Fruit fly (Drosophila melanogaster) whole organism, embryonic: ENCODE measurements around the gene Ube3a.
A peak's percentile ranks its signal among the peaks of the same experiment; 100 is the strongest.

Experiments used
- Atf3 ChIP-seq: fragments of 200-800 bp; sonication (Bioruptor generic); optimal IDR thresholded peaks from 3 replicates; lab custom pipeline; 2016; ENCODE audit warnings: missing biosample characterization, missing genetic modification characterization
- CG10267 ChIP-seq: fragments of 200-800 bp; sonication (Bioruptor generic); optimal IDR thresholded peaks from 2 replicates; lab custom pipeline; 2018; ENCODE audit warnings: missing biosample characterization, mild to moderate bottlenecking, missing genetic modification characterization, moderate library complexity
- CG10274 ChIP-seq: fragments of 200-800 bp; sonication (Bioruptor generic); optimal IDR thresholded peaks from 3 replicates; lab custom pipeline; 2017; ENCODE audit warnings: missing biosample characterization, mild to moderate bottlenecking, missing genetic modification characterization
- CG10543 ChIP-seq: fragments of 200-800 bp; sonication (Bioruptor generic); optimal IDR thresholded peaks from 3 replicates; lab custom pipeline; 2017; ENCODE audit warnings: missing biosample characterization, mild to moderate bottlenecking, missing genetic modification characterization, moderate library complexity
- CG11560 ChIP-seq: fragments of 200-800 bp; sonication (Bioruptor generic); IDR thresholded peaks from 3 replicates; pipeline ENCODE4 v1.3.6; 2022; ENCODE audit warnings: missing biosample characterization, missing genetic modification characterization
- CG12104 ChIP-seq: fragments of 200-800 bp; sonication (Bioruptor generic); optimal IDR thresholded peaks from 3 replicates; lab custom pipeline; 2016; ENCODE audit warnings: missing biosample characterization, missing genetic modification characterization
- CG12219 ChIP-seq: fragments of 200-800 bp; sonication (Bioruptor generic); optimal IDR thresholded peaks from 3 replicates; lab custom pipeline; 2018; ENCODE audit warnings: missing biosample characterization, mild to moderate bottlenecking, missing genetic modification characterization
- CG14014 ChIP-seq: fragments of 200-800 bp; sonication (Bioruptor generic); IDR thresholded peaks from 2 replicates; pipeline ENCODE4 v1.3.6; 2022; ENCODE audit warnings: missing biosample characterization, missing genetic modification characterization
- CG17568 ChIP-seq: fragments of 200-800 bp; sonication (Bioruptor generic); optimal IDR thresholded peaks from 2 replicates; lab custom pipeline; 2018; ENCODE audit warnings: missing biosample characterization, mild to moderate bottlenecking, missing genetic modification characterization, moderate library complexity
- CG17912 ChIP-seq: fragments of 200-800 bp; sonication (Bioruptor generic); optimal IDR thresholded peaks from 2 replicates; lab custom pipeline; 2018; ENCODE audit warnings: missing biosample characterization, mild to moderate bottlenecking, missing genetic modification characterization
- CG1832 ChIP-seq: fragments of 200-800 bp; sonication (Bioruptor generic); optimal IDR thresholded peaks from 2 replicates; lab custom pipeline; 2017; ENCODE audit warnings: missing biosample characterization, mild to moderate bottlenecking, missing genetic modification characterization, inconsistent platforms
- CG30431 ChIP-seq: fragments of 200-800 bp; sonication (Bioruptor generic); optimal IDR thresholded peaks from 2 replicates; lab custom pipeline; 2017; ENCODE audit warnings: missing biosample characterization, missing genetic modification characterization
- CG31388 ChIP-seq: fragments of 200-800 bp; sonication (Bioruptor generic); optimal IDR thresholded peaks from 2 replicates; lab custom pipeline; 2016; ENCODE audit warnings: missing biosample characterization, missing genetic modification characterization
- CG32532 ChIP-seq: fragments of 200-800 bp; sonication (Bioruptor generic); IDR thresholded peaks from 2 replicates; pipeline ENCODE4 v1.3.6; 2022; ENCODE audit warnings: missing biosample characterization, missing genetic modification characterization
- CG3281 ChIP-seq: fragments of 200-800 bp; sonication (Bioruptor generic); optimal IDR thresholded peaks from 3 replicates; lab custom pipeline; 2017; ENCODE audit warnings: missing biosample characterization, mild to moderate bottlenecking, missing genetic modification characterization
- CG9215 ChIP-seq: fragments of 200-800 bp; sonication (Bioruptor generic); IDR thresholded peaks from 2 replicates; pipeline ENCODE4 v1.3.6; 2022; ENCODE audit warnings: missing biosample characterization, missing genetic modification characterization
- CTCF ChIP-seq: fragments of 200-800 bp; sonication (Bioruptor generic); optimal IDR thresholded peaks from 2 replicates; lab custom pipeline; 2017; ENCODE audit warnings: missing biosample characterization, mild to moderate bottlenecking, missing genetic modification characterization, moderate library complexity
- D19A ChIP-seq: fragments of 200-800 bp; optimal IDR thresholded peaks from 3 replicates; lab custom pipeline; 2019; ENCODE audit warnings: missing biosample characterization, mild to moderate bottlenecking, missing genetic modification characterization, moderate library complexity
- Dfd ChIP-seq, 2 experiments: fragments of >200 bp; optimal IDR thresholded peaks; 2 replicates each; lab custom pipeline; 2017; ENCODE audit warnings: missing biosample characterization in 2 of 2, missing genetic modification characterization in 2 of 2
- Dp ChIP-seq: fragments of 200-800 bp; sonication (Bioruptor generic); optimal IDR thresholded peaks from 2 replicates; lab custom pipeline; 2018; ENCODE audit warnings: missing biosample characterization, mild to moderate bottlenecking, missing genetic modification characterization, moderate library complexity
- E2f1 ChIP-seq: fragments of 200-800 bp; sonication (Bioruptor generic); IDR thresholded peaks from 2 replicates; pipeline ENCODE4 v1.3.6; 2022; ENCODE audit warnings: missing biosample characterization, missing genetic modification characterization
- Ets65A ChIP-seq: fragments of 200-800 bp; sonication (Bioruptor generic); peaks from one replicate; lab custom pipeline; 2016; ENCODE audit warnings: missing biosample characterization, missing genetic modification characterization
- Ets97D ChIP-seq: fragments of 200-800 bp; sonication (Bioruptor generic); optimal IDR thresholded peaks from 3 replicates; lab custom pipeline; 2016; ENCODE audit warnings: missing biosample characterization, missing genetic modification characterization
- Gsc ChIP-seq: fragments of 200-800 bp; sonication (Bioruptor generic); IDR thresholded peaks from 2 replicates; pipeline ENCODE4 v1.3.6; 2022; ENCODE audit warnings: missing biosample characterization, missing genetic modification characterization
- HLH3B ChIP-seq: fragments of 200-800 bp; sonication (Bioruptor generic); IDR thresholded peaks from 2 replicates; pipeline ENCODE4 v1.3.6; 2022; ENCODE audit warnings: missing biosample characterization, missing genetic modification characterization
- Hand ChIP-seq: fragments of 200-800 bp; sonication (Bioruptor generic); optimal IDR thresholded peaks from 2 replicates; lab custom pipeline; 2017; ENCODE audit warnings: mild to moderate bottlenecking, missing biosample characterization, missing genetic modification reagents, missing genetic modification characterization
- Hr3 ChIP-seq: fragments of 200-800 bp; sonication (Bioruptor generic); optimal IDR thresholded peaks from 3 replicates; lab custom pipeline; 2016; ENCODE audit warnings: missing biosample characterization, missing genetic modification characterization
- Hr51 ChIP-seq, 2 experiments: fragments of 200-800 bp; sonication (Bioruptor generic); optimal IDR thresholded peaks; 2 replicates in 1 of 2; 3 replicates in 1 of 2; lab custom pipeline; 2016 to 2018; ENCODE audit warnings: missing biosample characterization in 2 of 2, missing genetic modification characterization in 2 of 2, mild to moderate bottlenecking in 1 of 2, moderate library complexity in 1 of 2
- Jarid2 ChIP-seq: fragments of 200-800 bp; sonication (Bioruptor generic); optimal IDR thresholded peaks from 3 replicates; lab custom pipeline; 2017; ENCODE audit warnings: mild to moderate bottlenecking, missing biosample characterization, missing genetic modification reagents, missing genetic modification characterization
- Lhr ChIP-seq: fragments of 200-800 bp; sonication (Bioruptor generic); optimal IDR thresholded peaks from 3 replicates; lab custom pipeline; 2017; ENCODE audit warnings: mild to moderate bottlenecking, missing biosample characterization, missing genetic modification reagents, missing genetic modification characterization
- MBD-R2 ChIP-seq: fragments of 200-800 bp; sonication (Bioruptor generic); IDR thresholded peaks from 2 replicates; pipeline ENCODE4 v1.3.6; 2022; ENCODE audit warnings: missing biosample characterization, missing genetic modification characterization
- NFAT ChIP-seq: fragments of 200-800 bp; sonication (Bioruptor generic); IDR thresholded peaks from 2 replicates; pipeline ENCODE4 v1.3.6; 2022; ENCODE audit warnings: missing biosample characterization, missing genetic modification characterization
- Nf-YC ChIP-seq: fragments of 200-800 bp; optimal IDR thresholded peaks from 3 replicates; lab custom pipeline; 2019; ENCODE audit warnings: missing biosample characterization, mild to moderate bottlenecking, missing genetic modification characterization, moderate library complexity
- Rfx ChIP-seq: fragments of 200-800 bp; sonication (Bioruptor generic); IDR thresholded peaks from 2 replicates; pipeline ENCODE4 v1.3.6; 2022; ENCODE audit warnings: missing biosample characterization, missing genetic modification characterization
- Rx ChIP-seq: fragments of 200-800 bp; sonication (Bioruptor generic); IDR thresholded peaks from 2 replicates; pipeline ENCODE4 v1.3.6; 2022; ENCODE audit warnings: missing biosample characterization, missing genetic modification characterization
- Taf1 ChIP-seq: fragments of 200-800 bp; sonication (Bioruptor generic); IDR thresholded peaks from 2 replicates; pipeline ENCODE4 v1.3.6; 2022; ENCODE audit warnings: missing biosample characterization, missing genetic modification characterization
- ab ChIP-seq: fragments of 200-800 bp; sonication (Bioruptor generic); optimal IDR thresholded peaks from 2 replicates; lab custom pipeline; 2016; ENCODE audit warnings: missing biosample characterization, missing genetic modification characterization
- ase ChIP-seq: fragments of 200-800 bp; sonication (Bioruptor generic); IDR thresholded peaks from 3 replicates; pipeline ENCODE4 v1.3.6; 2022; ENCODE audit warnings: missing biosample characterization, missing genetic modification characterization
- br ChIP-seq: fragments of >200 bp; optimal IDR thresholded peaks from 2 replicates; lab custom pipeline; 2017
- da ChIP-seq: fragments of 200-800 bp; sonication (Bioruptor generic); optimal IDR thresholded peaks from 2 replicates; lab custom pipeline; 2016; ENCODE audit warnings: missing biosample characterization, missing genetic modification characterization
- fd102C ChIP-seq: fragments of 200-800 bp; sonication (Bioruptor generic); optimal IDR thresholded peaks from 2 replicates; lab custom pipeline; 2018; ENCODE audit warnings: missing biosample characterization, mild to moderate bottlenecking, missing genetic modification characterization, moderate library complexity
- gcm2 ChIP-seq: fragments of 200-800 bp; sonication (Bioruptor generic); optimal IDR thresholded peaks from 2 replicates; lab custom pipeline; 2016; ENCODE audit warnings: missing biosample characterization, missing genetic modification characterization
- jing ChIP-seq: fragments of 200-800 bp; sonication (Bioruptor generic); optimal IDR thresholded peaks from 2 replicates; lab custom pipeline; 2018; ENCODE audit warnings: missing biosample characterization, mild to moderate bottlenecking, missing genetic modification characterization
- luna ChIP-seq: fragments of 200-800 bp; sonication (Bioruptor generic); optimal IDR thresholded peaks from 2 replicates; lab custom pipeline; 2016; ENCODE audit warnings: missing biosample characterization, missing genetic modification characterization
- mam ChIP-seq: fragments of 200-800 bp; sonication (Bioruptor generic); optimal IDR thresholded peaks from 3 replicates; lab custom pipeline; 2016; ENCODE audit warnings: missing biosample characterization, missing genetic modification characterization
- onecut ChIP-seq: fragments of 200-800 bp; sonication (Bioruptor generic); IDR thresholded peaks from 2 replicates; pipeline ENCODE4 v1.3.6; 2022; ENCODE audit warnings: missing biosample characterization, missing genetic modification characterization
- pfk ChIP-seq: fragments of 200-800 bp; sonication (Bioruptor generic); optimal IDR thresholded peaks from 2 replicates; lab custom pipeline; 2018; ENCODE audit warnings: missing biosample characterization, mild to moderate bottlenecking, missing genetic modification characterization, moderate library complexity
- pho ChIP-seq: fragments of 200-800 bp; sonication (Bioruptor generic); optimal IDR thresholded peaks from 2 replicates; lab custom pipeline; 2016; ENCODE audit warnings: missing biosample characterization, missing genetic modification characterization
- phol ChIP-seq: fragments of 200-800 bp; sonication (Bioruptor generic); optimal IDR thresholded peaks from 3 replicates; lab custom pipeline; 2018; ENCODE audit warnings: missing biosample characterization, mild to moderate bottlenecking, missing genetic modification characterization, moderate library complexity
- scrt ChIP-seq: fragments of 200-800 bp; sonication (Bioruptor generic); optimal IDR thresholded peaks from 2 replicates; lab custom pipeline; 2018; ENCODE audit warnings: missing biosample characterization, mild to moderate bottlenecking, missing genetic modification characterization, moderate library complexity
- sna ChIP-seq: fragments of 200-800 bp; sonication (Bioruptor generic); IDR thresholded peaks from 2 replicates; pipeline ENCODE4 v1.3.6; 2022; ENCODE audit warnings: missing biosample characterization, missing genetic modification characterization; ENCODE audit not compliant: partially characterized antibody
- wek ChIP-seq: fragments of 200-800 bp; sonication (Bioruptor generic); optimal IDR thresholded peaks from 3 replicates; lab custom pipeline; 2018; ENCODE audit warnings: missing biosample characterization, mild to moderate bottlenecking, missing genetic modification characterization, moderate library complexity
- zfh2 ChIP-seq: fragments of 200-800 bp; sonication (Bioruptor generic); optimal IDR thresholded peaks from 2 replicates; lab custom pipeline; 2016; ENCODE audit warnings: missing biosample characterization, missing genetic modification characterization

The Ube3a gene

dm6 chr3L:11210517-11210916 lies at the start of gene Ube3a, which contains the start of gene CG7600 (continued):
- TF ChIP-seq phol (peak; percentile 53), CG17568 (GFP tag; lab: Kevin White, UChicago) (no peak), jing (GFP tag; lab: Kevin White, UChicago) (no peak), gcm2 (no peak), CG12219 (GFP tag; lab: Kevin White, UChicago) (no peak), Dfd (GFP tag; optimal IDR thresholded peaks at IDR 0.05; lab: Kevin White, UChicago) (no peak), CG10267 (tag; lab: Kevin White, UChicago) (peak; percentile 99), Hr3 (GFP tag; lab: Kevin White, UChicago) (no peak), CG9215 (GFP tag; lab: Robert Waterston, UW) (no peak), sna (peak; percentile 100), mam (peak; percentile 45), Ets65A (GFP tag; lab: Kevin White, UChicago) (peak; percentile 26), Jarid2 (GFP tag; lab: Kevin White, UChicago) (no peak), fd102C (no peak), CG1832 (GFP tag; lab: Kevin White, UChicago) (no peak), MBD-R2 (GFP tag; lab: Robert Waterston, UW) (peak; percentile 87), CG12104 (GFP tag; lab: Kevin White, UChicago) (no peak), Lhr (peak; percentile 27), E2f1 (GFP tag; lab: Robert Waterston, UW) (no peak; the same call in 1 of the 2 replicates), Dp (GFP tag; lab: Kevin White, UChicago) (peak; percentile 68), CTCF (GFP tag; lab: Kevin White, UChicago) (peak; percentile 13), scrt (GFP tag; lab: Kevin White, UChicago) (peak; percentile 65), br (no peak), luna (GFP tag; lab: Kevin White, UChicago) (no peak), CG14014 (GFP tag; lab: Robert Waterston, UW) (no peak), Rfx (GFP tag; lab: Robert Waterston, UW) (peak; percentile 70), CG30431 (no peak), zfh2 (GFP tag; lab: Kevin White, UChicago) (peak; percentile 40), D19A (tag; lab: Kevin White, UChicago) (no peak), ase (GFP tag; lab: Robert Waterston, UW) (no peak; the same call in 2 of the 3 replicates), HLH3B (no peak), pfk (GFP tag; lab: Kevin White, UChicago) (no peak), Ets97D (GFP tag; lab: Kevin White, UChicago) (peak; percentile 75), Rx (GFP tag; lab: Robert Waterston, UW) (no peak), Nf-YC (tag; lab: Kevin White, UChicago) (peak; percentile 54), CG32532 (no peak), CG3281 (peak; percentile 33), ab (GFP tag; lab: Kevin White, UChicago) (no peak), Gsc (GFP tag; lab: Robert Waterston, UW) (no peak), NFAT (peak; percentile 31; the same call in 1 of the 2 replicates), Taf1 (GFP tag; lab: Robert Waterston, UW) (no peak), Hand (peak; percentile 28), CG10274 (GFP tag; lab: Kevin White, UChicago) (no peak), CG11560 (tag; lab: Robert Waterston, UW) (peak; percentile 27; the same call in 1 of the 3 replicates), CG17912 (GFP tag; lab: Kevin White, UChicago) (peak; percentile 65), Hr51 (GFP tag; optimal IDR thresholded peaks at IDR 0.05; lab: Kevin White, UChicago) (peak; percentile 5 to 33), onecut (GFP tag; lab: Robert Waterston, UW) (peak; percentile 55; the same call in 1 of the 2 replicates), Atf3 (peak; percentile 48), da (GFP tag; lab: Kevin White, UChicago) (no peak), CG31388 (GFP tag; lab: Kevin White, UChicago) (no peak), CG10543 (GFP tag; lab: Kevin White, UChicago) (peak; percentile 53), pho (peak; percentile 70), wek (GFP tag; lab: Kevin White, UChicago) (no peak)
